Worm (Caenorhabditis elegans): ENCODE results near the gene nhr-178.

DNA sequence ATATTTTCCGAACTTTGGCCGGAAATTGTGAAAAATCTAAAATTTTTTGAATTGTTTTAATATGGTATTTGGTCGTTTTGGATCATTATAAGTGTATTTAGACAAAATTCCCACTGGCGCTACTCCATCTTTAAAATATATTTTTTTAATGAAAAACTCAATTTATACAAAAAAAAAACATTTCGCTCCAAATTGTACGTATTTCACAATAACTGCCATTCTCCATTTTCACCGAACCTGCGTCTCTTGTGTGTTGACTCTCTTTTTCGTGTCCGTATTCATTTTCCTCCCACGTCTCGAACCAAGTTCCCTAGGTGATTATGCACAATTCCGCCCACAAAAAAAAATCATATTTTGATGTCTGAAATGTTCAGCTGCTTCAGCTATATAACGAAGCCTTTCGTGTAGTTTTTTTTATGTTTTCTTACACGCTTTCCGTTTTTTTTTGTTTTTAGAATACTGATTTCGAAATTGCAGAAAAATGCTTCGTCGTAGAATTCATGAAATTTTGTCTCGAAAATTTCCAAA, 7.1 kb downstream of the nhr-178 start, which contains the start of gene F16B4.2:
- TF ChIP-seq ZK337.2 (GFP tag; IDR thresholded peaks at IDR 0.05) (no peak), mdl-1 (tag; optimal IDR thresholded peaks at IDR 0.05) (no peak)

Data from whole organism, L4 larva.